Fruit fly (Drosophila melanogaster) whole organism, adult: ENCODE results near the gene Atf3.

ENCODE experiments used
- CG11617 ChIP-seq: fragments of 200-800 bp; sonication (Bioruptor generic); optimal IDR thresholded peaks from 2 replicates; lab custom pipeline; 2017; ENCODE audit warnings: mild to moderate bottlenecking, missing biosample characterization, missing genetic modification reagents, missing genetic modification characterization
- CG12768 ChIP-seq: fragments of 200-800 bp; sonication (Bioruptor generic); optimal IDR thresholded peaks from 2 replicates; lab custom pipeline; 2017; ENCODE audit warnings: missing biosample characterization, missing genetic modification characterization, mild to moderate bottlenecking, moderate library complexity, missing genetic modification reagents
- CG14711 ChIP-seq: fragments of 200-800 bp; sonication (Bioruptor generic); optimal IDR thresholded peaks from 2 replicates; lab custom pipeline; 2018; ENCODE audit warnings: missing biosample characterization, mild to moderate bottlenecking, missing genetic modification characterization, moderate library complexity
- CG1620 ChIP-seq: fragments of 200-800 bp; sonication (Bioruptor generic); optimal IDR thresholded peaks from 2 replicates; lab custom pipeline; 2016; ENCODE audit warnings: missing biosample characterization, missing genetic modification characterization
- CG33017 ChIP-seq: fragments of 200-800 bp; sonication (Bioruptor generic); optimal IDR thresholded peaks from 2 replicates; lab custom pipeline; 2018; ENCODE audit warnings: missing biosample characterization, mild to moderate bottlenecking, missing genetic modification characterization, moderate library complexity
- CG5204 ChIP-seq: fragments of 200-800 bp; sonication (Bioruptor generic); optimal IDR thresholded peaks from 2 replicates; lab custom pipeline; 2016; ENCODE audit warnings: missing biosample characterization, missing genetic modification characterization
- CG7045 ChIP-seq: fragments of 200-800 bp; sonication (Bioruptor generic); optimal IDR thresholded peaks from 2 replicates; lab custom pipeline; 2017; ENCODE audit warnings: missing biosample characterization, mild to moderate bottlenecking, missing genetic modification characterization
- CG7101 ChIP-seq: fragments of 200-800 bp; sonication (Bioruptor generic); optimal IDR thresholded peaks from 2 replicates; lab custom pipeline; 2018; ENCODE audit warnings: missing biosample characterization, mild to moderate bottlenecking, missing genetic modification characterization, moderate library complexity
- Clk ChIP-seq: fragments of 200-800 bp; sonication (Bioruptor generic); optimal IDR thresholded peaks from 2 replicates; lab custom pipeline; 2017; ENCODE audit warnings: missing biosample characterization, missing genetic modification characterization
- Crg-1 ChIP-seq: fragments of 200-800 bp; sonication (Bioruptor generic); optimal IDR thresholded peaks from 2 replicates; lab custom pipeline; 2016; ENCODE audit warnings: missing biosample characterization, missing genetic modification characterization
- Hr96 ChIP-seq: fragments of 200-800 bp; sonication (Bioruptor generic); optimal IDR thresholded peaks from 2 replicates; lab custom pipeline; 2016; ENCODE audit warnings: missing biosample characterization, missing genetic modification characterization
- Mnt ChIP-seq: fragments of 200-800 bp; sonication (Bioruptor generic); optimal IDR thresholded peaks from 2 replicates; lab custom pipeline; 2016; ENCODE audit warnings: missing biosample characterization, mild to moderate bottlenecking, missing genetic modification characterization
- bab1 ChIP-seq: fragments of 200-800 bp; sonication (Bioruptor generic); optimal IDR thresholded peaks from 3 replicates; lab custom pipeline; 2019; ENCODE audit warnings: missing biosample characterization, mild to moderate bottlenecking, missing genetic modification characterization, moderate library complexity
- cic ChIP-seq: fragments of 200-800 bp; sonication (Bioruptor generic); optimal IDR thresholded peaks from 2 replicates; lab custom pipeline; 2017; ENCODE audit warnings: missing biosample characterization, mild to moderate bottlenecking, missing genetic modification characterization, moderate library complexity
- cnc ChIP-seq, 2 experiments: fragments of >200 bp; optimal IDR thresholded peaks; 2 replicates each; lab custom pipeline; 2017
- kay ChIP-seq: fragments of 200-800 bp; sonication (Bioruptor generic); peaks from one replicate; lab custom pipeline; 2016; ENCODE audit warnings: missing biosample characterization, missing genetic modification characterization, borderline replicate concordance
- ovo ChIP-seq: fragments of 200-800 bp; sonication (Bioruptor generic); optimal IDR thresholded peaks from 2 replicates; lab custom pipeline; 2016; ENCODE audit warnings: missing biosample characterization, missing genetic modification characterization
- pad ChIP-seq: fragments of 200-800 bp; sonication (Bioruptor generic); optimal IDR thresholded peaks from 3 replicates; lab custom pipeline; 2017; ENCODE audit warnings: missing biosample characterization, missing genetic modification characterization, mild to moderate bottlenecking, moderate library complexity, missing genetic modification reagents
- tj ChIP-seq: fragments of 200-800 bp; sonication (Bioruptor generic); optimal IDR thresholded peaks from 3 replicates; lab custom pipeline; 2017; ENCODE audit warnings: missing biosample characterization, mild to moderate bottlenecking, missing genetic modification characterization, moderate library complexity
- toe ChIP-seq: fragments of 200-800 bp; sonication (Bioruptor generic); optimal IDR thresholded peaks from 2 replicates; lab custom pipeline; 2016; ENCODE audit warnings: missing biosample characterization, missing genetic modification characterization

The Atf3 gene

dm6 chrX:1256131-1256530 is 19.0 kb downstream of the Atf3 start:
- TF ChIP-seq bab1 (GFP tag; lab: Kevin White, UChicago) (no peak), pad (GFP tag; lab: Kevin White, UChicago) (no peak)

dm6 chrX:1252961-1253360 is 22.1 kb downstream of the Atf3 start:
- TF ChIP-seq toe: no peak
- TF ChIP-seq CG12768 (GFP tag; lab: Kevin White, UChicago): no peak
- no peak for TF ChIP-seq CG7045
- TF ChIP-seq CG1620 (GFP tag; lab: Kevin White, UChicago): no peak
- TF ChIP-seq cnc (optimal IDR thresholded peaks at IDR 0.05; lab: Kevin White, UChicago): no peak
- no peak for TF ChIP-seq bab1 (GFP tag; lab: Kevin White, UChicago)
- no peak for TF ChIP-seq Mnt (GFP tag; lab: Kevin White, UChicago)
- no peak for TF ChIP-seq cic (GFP tag; lab: Kevin White, UChicago)

dm6 chrX:1250104-1250503 is 25.0 kb downstream of the Atf3 start:
- no peak for TF ChIP-seq toe
- TF ChIP-seq ovo (GFP tag; lab: Kevin White, UChicago): no peak
- TF ChIP-seq CG7045: no peak
- no peak for TF ChIP-seq Mnt (GFP tag; lab: Kevin White, UChicago)
- no peak for TF ChIP-seq CG14711 (tag; lab: Kevin White, UChicago)
- TF ChIP-seq Crg-1: no peak
- TF ChIP-seq CG12768 (GFP tag; lab: Kevin White, UChicago): no peak
- no peak for TF ChIP-seq CG5204 (GFP tag; lab: Kevin White, UChicago)
- TF ChIP-seq cic (GFP tag; lab: Kevin White, UChicago): no peak

dm6 chrX:1249612-1250011 is 25.5 kb downstream of the Atf3 start:
- TF ChIP-seq Clk (GFP tag; lab: Kevin White, UChicago): no peak
- no peak for TF ChIP-seq CG7045
- no peak for TF ChIP-seq cic (GFP tag; lab: Kevin White, UChicago)

- no peak for TF ChIP-seq cic (GFP tag; lab: Kevin White, UChicago)
- no peak for TF ChIP-seq toe
- TF ChIP-seq CG5204 (GFP tag; lab: Kevin White, UChicago): no peak
These were observed 26.3 kb downstream of the Atf3 start for dm6 chrX:1248735-1249134.

dm6 chrX:1242049-1242448 is 33.0 kb downstream of the Atf3 start:
- TF ChIP-seq tj (GFP tag; lab: Kevin White, UChicago) (no peak), CG5204 (GFP tag; lab: Kevin White, UChicago) (no peak), CG1620 (GFP tag; lab: Kevin White, UChicago) (no peak), bab1 (GFP tag; lab: Kevin White, UChicago) (no peak), kay (GFP tag; lab: Kevin White, UChicago) (no peak), CG33017 (no peak), Mnt (GFP tag; lab: Kevin White, UChicago) (no peak), CG12768 (GFP tag; lab: Kevin White, UChicago) (no peak), toe (no peak), ovo (GFP tag; lab: Kevin White, UChicago) (no peak), CG11617 (GFP tag; lab: Kevin White, UChicago) (no peak), pad (GFP tag; lab: Kevin White, UChicago) (no peak), Crg-1 (no peak)

dm6 chrX:1239832-1240231 is 35.3 kb downstream of the Atf3 start, which contains the start of gene CG11403:
Gene CG11403, minus strand, starts transcription at chrX:1239884.
- TF ChIP-seq CG7101 (tag; lab: Kevin White, UChicago) (peak; percentile 8), cnc (optimal IDR thresholded peaks at IDR 0.05; lab: Kevin White, UChicago) (no peak), CG1620 (GFP tag; lab: Kevin White, UChicago) (peak; percentile 50), CG12768 (GFP tag; lab: Kevin White, UChicago) (no peak), Crg-1 (peak; percentile 18), Clk (GFP tag; lab: Kevin White, UChicago) (no peak), toe (peak; percentile 23), kay (GFP tag; lab: Kevin White, UChicago) (no peak), CG14711 (tag; lab: Kevin White, UChicago) (peak; percentile 34), bab1 (GFP tag; lab: Kevin White, UChicago) (peak; percentile 50), tj (GFP tag; lab: Kevin White, UChicago) (peak; percentile 21), CG11617 (GFP tag; lab: Kevin White, UChicago) (peak; percentile 31), pad (GFP tag; lab: Kevin White, UChicago) (no peak), CG7045 (no peak), ovo (GFP tag; lab: Kevin White, UChicago) (peak; percentile 27)

dm6 chrX:1236475-1236874 is 38.6 kb downstream of the Atf3 start, which contains the start of gene CG3638:
Gene CG3638, minus strand, starts transcription at chrX:1236684.
- TF ChIP-seq Crg-1: no peak
- no peak for TF ChIP-seq CG33017
- peak; percentile 52 for TF ChIP-seq Mnt (GFP tag; lab: Kevin White, UChicago)
- peak; percentile 64 for TF ChIP-seq CG1620 (GFP tag; lab: Kevin White, UChicago)
- peak; percentile 74 for TF ChIP-seq bab1 (GFP tag; lab: Kevin White, UChicago)
- no peak for TF ChIP-seq cnc (optimal IDR thresholded peaks at IDR 0.05; lab: Kevin White, UChicago)
- TF ChIP-seq toe: no peak
- no peak for TF ChIP-seq cic (GFP tag; lab: Kevin White, UChicago)
- peak; percentile 31 for TF ChIP-seq pad (GFP tag; lab: Kevin White, UChicago)
- TF ChIP-seq kay (GFP tag; lab: Kevin White, UChicago): no peak
- no peak for TF ChIP-seq CG12768 (GFP tag; lab: Kevin White, UChicago)
- TF ChIP-seq CG7101 (tag; lab: Kevin White, UChicago): peak; percentile 11
- no peak for TF ChIP-seq CG7045
- no peak for TF ChIP-seq Clk (GFP tag; lab: Kevin White, UChicago)
- peak; percentile 76 for TF ChIP-seq ovo (GFP tag; lab: Kevin White, UChicago)
- no peak for TF ChIP-seq tj (GFP tag; lab: Kevin White, UChicago)
- TF ChIP-seq CG11617 (GFP tag; lab: Kevin White, UChicago): no peak
- TF ChIP-seq CG14711 (tag; lab: Kevin White, UChicago): no peak
- no peak for TF ChIP-seq Hr96 (GFP tag; lab: Kevin White, UChicago)
- TF ChIP-seq CG5204 (GFP tag; lab: Kevin White, UChicago): no peak
